Worm (Caenorhabditis elegans): ENCODE results near the gene srh-10.

The srh-10 gene

ce11 chrV:6096559-6097155 is 29.7 kb upstream of the srh-10 start, which contains the start of gene smut-1:
Gene smut-1 (plus strand): TSS chrV:6097105.
- TF ChIP-seq efl-1 (optimal IDR thresholded peaks at IDR 0.05) (no peak), efl-1 (GFP tag; optimal IDR thresholded peaks at IDR 0.05 in 1 of 2) (peak in 1 of 2 experiments; percentile 91), ztf-4 (tag; optimal IDR thresholded peaks at IDR 0.05) (no peak)

ce11 chrV:6095829-6096228 is 28.9 kb upstream of the srh-10 start, which contains the start of gene Y38A10A.7:
Gene Y38A10A.7 (plus strand): TSS chrV:6096197.
- TF ChIP-seq egl-13 (tag; optimal IDR thresholded peaks at IDR 0.05) (peak; percentile 9), ceh-82 (tag; optimal IDR thresholded peaks at IDR 0.05) (no peak), alr-1 (tag; optimal IDR thresholded peaks at IDR 0.05; ENCODE audit: borderline replicate concordance) (no peak), Y116A8C.19 (tag; optimal IDR thresholded peaks at IDR 0.05; ENCODE audit: borderline replicate concordance) (no peak), elt-2 (tag; optimal IDR thresholded peaks at IDR 0.05) (peak; percentile 5), zag-1 (tag; optimal IDR thresholded peaks at IDR 0.05) (no peak), lin-39 (tag; optimal IDR thresholded peaks at IDR 0.05) (no peak), tbx-2 (tag; optimal IDR thresholded peaks at IDR 0.05) (peak; percentile 10), lin-13 (GFP tag; optimal IDR thresholded peaks at IDR 0.05) (no peak), ztf-11 (tag; optimal IDR thresholded peaks at IDR 0.05) (no peak), nhr-71 (tag; optimal IDR thresholded peaks at IDR 0.05) (peak; percentile 22), efl-3 (GFP tag; optimal IDR thresholded peaks at IDR 0.05) (no peak), vab-15 (tag; optimal IDR thresholded peaks at IDR 0.05) (no peak), sup-37 (GFP tag; optimal IDR thresholded peaks at IDR 0.05) (no peak), F16B12.6 (tag; optimal IDR thresholded peaks at IDR 0.05) (peak; percentile 89), fkh-8 (tag; optimal IDR thresholded peaks at IDR 0.05) (no peak), ceh-8 (GFP tag; optimal IDR thresholded peaks at IDR 0.05) (no peak), lin-35 (GFP tag; optimal IDR thresholded peaks at IDR 0.05) (peak; percentile 40 to 57), isw-1 (GFP tag; IDR thresholded peaks at IDR 0.05) (no peak), mab-9 (GFP tag; IDR thresholded peaks at IDR 0.05) (no peak), sox-4 (tag; optimal IDR thresholded peaks at IDR 0.05) (no peak), lsy-2 (tag; optimal IDR thresholded peaks at IDR 0.05) (peak; percentile 45 to 46), grh-1 (GFP tag; IDR thresholded peaks at IDR 0.05) (no peak), nhr-237 (tag; optimal IDR thresholded peaks at IDR 0.05) (no peak), unc-62 (GFP tag; optimal IDR thresholded peaks at IDR 0.05) (no peak), skn-1 (tag; optimal IDR thresholded peaks at IDR 0.05) (no peak), ama-1 (optimal IDR thresholded peaks at IDR 0.05) (no peak), ceh-90 (tag; optimal IDR thresholded peaks at IDR 0.05) (no peak), egl-27 (tag; optimal IDR thresholded peaks at IDR 0.05) (no peak), fos-1 (tag; optimal IDR thresholded peaks at IDR 0.05) (peak; percentile 15), mep-1 (tag; optimal IDR thresholded peaks at IDR 0.05) (peak; percentile 67), C04F5.9 (tag; optimal IDR thresholded peaks at IDR 0.05) (no peak), ces-1 (GFP tag; optimal IDR thresholded peaks at IDR 0.05) (no peak), nhr-85 (tag) (peak; percentile 43), nhr-12 (tag; optimal IDR thresholded peaks at IDR 0.05) (no peak), lin-14 (GFP tag; optimal IDR thresholded peaks at IDR 0.05) (peak; percentile 17), hpl-2 (GFP tag; optimal IDR thresholded peaks at IDR 0.05) (no peak), nhr-11 (tag; optimal IDR thresholded peaks at IDR 0.05) (no peak), jun-1 (tag; optimal IDR thresholded peaks at IDR 0.05) (no peak), dpl-1 (GFP tag; optimal IDR thresholded peaks at IDR 0.05) (peak; percentile 35 to 66 (median 66)), nhr-19 (GFP tag; conservative IDR thresholded peaks at IDR 0.05) (peak; percentile 11; the same call in 1 of the 2 replicates), dsc-1 (tag; optimal IDR thresholded peaks at IDR 0.05) (peak; percentile 30), sptf-1 (tag; optimal IDR thresholded peaks at IDR 0.05) (no peak), nhr-90 (tag; optimal IDR thresholded peaks at IDR 0.05; ENCODE audit: poor library complexity) (no peak), ceh-63 (GFP tag; optimal IDR thresholded peaks at IDR 0.05) (no peak), C34B4.2 (tag; optimal IDR thresholded peaks at IDR 0.05) (no peak), irx-1 (tag; optimal IDR thresholded peaks at IDR 0.05) (no peak), snpc-4 (tag; optimal IDR thresholded peaks at IDR 0.05) (no peak)

All from whole organism, L1 larva.